Worm (Caenorhabditis elegans): Measurements from ENCODE around the gene dyrb-1.

Gene dyrb-1

DNA sequence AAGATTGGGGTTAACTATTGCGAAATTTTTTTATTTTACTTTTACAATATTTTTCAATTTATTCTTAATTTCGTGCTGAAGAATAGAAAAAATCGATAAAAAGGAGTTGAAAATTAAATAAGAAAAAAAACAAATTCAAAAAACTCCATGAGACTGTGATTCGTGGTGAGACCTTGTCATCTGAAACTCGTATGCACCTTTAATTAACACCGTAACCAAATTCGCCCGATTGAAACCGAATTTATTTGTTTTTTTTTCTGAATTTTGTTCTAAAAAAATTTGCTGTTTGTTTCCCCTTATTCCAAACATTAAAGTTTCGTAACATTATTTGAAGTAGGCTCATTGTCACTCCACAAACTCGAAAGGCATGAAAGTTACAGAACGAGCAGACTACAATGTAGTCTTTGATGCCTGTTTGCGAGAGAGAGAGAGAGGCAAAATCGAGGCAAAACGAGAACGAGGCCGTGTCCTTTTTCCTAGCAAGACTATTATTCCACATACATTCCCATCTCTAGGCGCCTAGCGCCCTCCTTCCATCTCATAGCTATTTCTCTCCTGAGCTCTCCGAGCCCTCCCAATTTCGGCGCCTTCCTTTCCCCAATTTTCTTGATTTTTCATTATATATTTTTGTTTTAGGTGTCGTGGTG is 2.1 kb upstream of the dyrb-1 start, which contains the start of gene T24H10.4:
T24H10.4 (plus strand) TSS at position 630 of the 647 bp plus-strand sequence.
- TF ChIP-seq hmg-11 (tag; optimal IDR thresholded peaks at IDR 0.05) (peak; percentile 35), elt-1 (tag; optimal IDR thresholded peaks at IDR 0.05) (no peak), lin-39 (tag; optimal IDR thresholded peaks at IDR 0.05) (peak; percentile 72), skn-1 (tag; optimal IDR thresholded peaks at IDR 0.05) (peak; percentile 3), nhr-28 (tag; optimal IDR thresholded peaks at IDR 0.05) (no peak), nfya-1 (tag; optimal IDR thresholded peaks at IDR 0.05; ENCODE audit: insufficient read depth) (peak; percentile 26), elt-2 (tag; optimal IDR thresholded peaks at IDR 0.05) (no peak), unc-39 (tag; optimal IDR thresholded peaks at IDR 0.05) (no peak)

DNA sequence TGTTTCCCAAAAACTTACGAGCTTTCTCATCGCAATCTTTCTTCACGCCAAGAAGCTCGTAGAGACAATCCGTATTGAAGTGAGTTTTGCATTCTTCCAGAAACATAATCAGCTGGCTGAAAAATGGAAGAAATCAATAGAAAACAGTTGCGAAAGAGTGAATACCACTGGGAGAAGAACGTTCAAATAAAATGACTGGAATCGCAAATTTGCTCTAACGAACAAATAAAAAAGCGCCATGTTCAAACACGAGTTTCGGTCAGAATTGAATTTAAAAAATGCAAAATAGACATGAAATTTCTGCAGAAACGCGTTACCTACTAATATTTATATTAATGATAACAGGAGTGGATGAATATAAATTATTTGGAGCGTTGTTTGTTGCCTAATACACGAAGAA is 1.5 kb upstream of the dyrb-1 start, which contains the start of gene dnj-23:
dnj-23 (minus strand) TSS at position 158 of the 400 bp plus-strand sequence.
- TF ChIP-seq skn-1 (tag; optimal IDR thresholded peaks at IDR 0.05) (peak; percentile 28), nhr-25 (tag; optimal IDR thresholded peaks at IDR 0.05) (peak; percentile 16), fkh-10 (GFP tag; optimal IDR thresholded peaks at IDR 0.05) (no peak), ama-1 (optimal IDR thresholded peaks at IDR 0.05) (no peak), lin-39 (tag; optimal IDR thresholded peaks at IDR 0.05) (peak; percentile 15), nfya-1 (tag; optimal IDR thresholded peaks at IDR 0.05; ENCODE audit: insufficient read depth) (peak; percentile 50), snpc-4 (tag; optimal IDR thresholded peaks at IDR 0.05) (no peak), pha-4 (tag; optimal IDR thresholded peaks at IDR 0.05) (peak; percentile 45), pqm-1 (tag; optimal IDR thresholded peaks at IDR 0.05) (no peak), lin-15B (tag; optimal IDR thresholded peaks at IDR 0.05) (peak; percentile 35)

DNA sequence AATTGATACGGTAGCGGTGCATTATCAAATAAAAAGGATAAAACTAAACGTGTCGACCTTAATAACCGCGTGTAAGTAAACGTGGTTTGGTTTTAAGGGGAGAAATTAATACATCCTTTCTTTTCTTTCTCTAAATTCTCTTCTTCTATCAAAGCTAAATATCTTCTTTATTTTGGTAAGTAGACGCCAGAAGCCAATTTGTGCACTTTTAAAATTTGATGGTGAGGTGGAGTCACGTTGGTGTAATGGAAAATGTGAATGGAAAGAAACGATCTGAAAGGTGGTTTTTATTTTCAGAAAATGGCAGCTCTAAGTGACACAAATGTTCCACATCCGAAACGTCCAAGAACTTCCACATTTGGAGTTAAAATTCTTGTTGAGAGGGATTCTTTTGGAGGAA is 6.1 kb downstream of the dyrb-1 start, which contains the start of gene T24H10.5:
T24H10.5 (plus strand) TSS at position 301 of the 400 bp plus-strand sequence.
- TF ChIP-seq lin-39 (tag; optimal IDR thresholded peaks at IDR 0.05) (no peak), nhr-237 (tag; optimal IDR thresholded peaks at IDR 0.05) (no peak), ama-1 (optimal IDR thresholded peaks at IDR 0.05) (no peak), aly-2 (tag; optimal IDR thresholded peaks at IDR 0.05) (no peak), nhr-28 (tag; optimal IDR thresholded peaks at IDR 0.05) (no peak), eor-1 (tag; optimal IDR thresholded peaks at IDR 0.05) (no peak), zag-1 (tag; optimal IDR thresholded peaks at IDR 0.05) (no peak), fos-1 (tag; optimal IDR thresholded peaks at IDR 0.05) (no peak), nhr-23 (tag; optimal IDR thresholded peaks at IDR 0.05) (no peak), R02D3.7 (tag; optimal IDR thresholded peaks at IDR 0.05) (no peak), daf-12 (tag; optimal IDR thresholded peaks at IDR 0.05) (no peak), nhr-12 (tag; optimal IDR thresholded peaks at IDR 0.05) (no peak), fkh-10 (GFP tag; optimal IDR thresholded peaks at IDR 0.05) (no peak)

DNA sequence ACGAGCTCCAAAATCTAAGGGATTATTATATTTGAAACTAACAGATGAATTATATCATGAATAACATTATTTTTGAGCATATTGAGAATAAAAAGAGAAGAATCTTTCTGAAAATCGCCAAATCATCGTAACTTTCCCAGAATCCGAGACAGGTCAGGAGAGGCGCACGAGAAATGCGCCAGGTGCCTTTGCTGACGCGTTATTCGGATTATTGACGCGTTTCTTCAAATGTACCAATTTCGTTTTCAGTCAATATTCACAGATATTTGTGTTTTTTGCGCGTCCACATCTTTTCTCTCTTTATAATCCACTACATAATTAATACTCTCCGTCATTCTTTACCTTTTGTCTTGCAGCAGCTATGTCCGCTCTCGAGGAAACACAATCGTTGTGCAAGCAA is 7.9 kb downstream of the dyrb-1 start, which contains the start of gene T24H10.1:
T24H10.1 (plus strand) TSS at position 355 of the 400 bp plus-strand sequence.
- TF ChIP-seq sea-2 (GFP tag; optimal IDR thresholded peaks at IDR 0.05) (no peak), fkh-2 (tag; optimal IDR thresholded peaks at IDR 0.05) (no peak), jun-1 (tag; optimal IDR thresholded peaks at IDR 0.05) (no peak), ceh-82 (tag; optimal IDR thresholded peaks at IDR 0.05) (no peak), unc-62 (GFP tag; optimal IDR thresholded peaks at IDR 0.05) (no peak), egl-27 (tag; optimal IDR thresholded peaks at IDR 0.05) (no peak), R02D3.7 (tag; optimal IDR thresholded peaks at IDR 0.05) (peak; percentile 25), snpc-4 (tag; optimal IDR thresholded peaks at IDR 0.05) (peak; percentile 56), elt-2 (tag; optimal IDR thresholded peaks at IDR 0.05) (peak; percentile 30), nhr-12 (tag; optimal IDR thresholded peaks at IDR 0.05) (no peak), nhr-237 (tag; optimal IDR thresholded peaks at IDR 0.05) (no peak), nhr-67 (tag; optimal IDR thresholded peaks at IDR 0.05) (no peak), aly-2 (tag; optimal IDR thresholded peaks at IDR 0.05) (no peak), skn-1 (tag; optimal IDR thresholded peaks at IDR 0.05) (peak; percentile 72), daf-12 (tag; optimal IDR thresholded peaks at IDR 0.05) (no peak), mdl-1 (tag; optimal IDR thresholded peaks at IDR 0.05) (no peak), ZK546.5 (tag; optimal IDR thresholded peaks at IDR 0.05) (no peak), pqm-1 (tag; optimal IDR thresholded peaks at IDR 0.05) (peak; percentile 12), elt-1 (tag; optimal IDR thresholded peaks at IDR 0.05) (no peak), ama-1 (optimal IDR thresholded peaks at IDR 0.05) (no peak), pha-4 (tag; optimal IDR thresholded peaks at IDR 0.05) (peak; percentile 72), nhr-28 (tag; optimal IDR thresholded peaks at IDR 0.05) (no peak), ztf-4 (tag; optimal IDR thresholded peaks at IDR 0.05) (no peak), fkh-10 (GFP tag; optimal IDR thresholded peaks at IDR 0.05) (no peak), nhr-23 (tag; optimal IDR thresholded peaks at IDR 0.05) (peak; percentile 65), ceh-9 (tag; optimal IDR thresholded peaks at IDR 0.05) (no peak), nhr-77 (tag; optimal IDR thresholded peaks at IDR 0.05) (no peak), lin-15B (tag; optimal IDR thresholded peaks at IDR 0.05) (peak; percentile 67), lin-39 (tag; optimal IDR thresholded peaks at IDR 0.05) (no peak), nhr-11 (tag; optimal IDR thresholded peaks at IDR 0.05) (no peak), nfya-1 (tag; optimal IDR thresholded peaks at IDR 0.05; ENCODE audit: insufficient read depth) (peak; percentile 72), elt-3 (tag; optimal IDR thresholded peaks at IDR 0.05) (no peak), nhr-25 (tag; optimal IDR thresholded peaks at IDR 0.05) (peak; percentile 51), eor-1 (tag; optimal IDR thresholded peaks at IDR 0.05) (no peak), ceh-28 (tag; optimal IDR thresholded peaks at IDR 0.05) (peak; percentile 28), nhr-43 (tag; optimal IDR thresholded peaks at IDR 0.05; ENCODE audit: poor library complexity, severe bottlenecking) (peak; percentile 48), egl-5 (tag; optimal IDR thresholded peaks at IDR 0.05) (no peak), lsy-12 (tag; optimal IDR thresholded peaks at IDR 0.05) (peak; percentile 14), fos-1 (tag; optimal IDR thresholded peaks at IDR 0.05) (no peak)
